Worm (Caenorhabditis elegans) whole organism, L1 larva: ENCODE data around the gene ZK1236.1.

Experiments
- aly-2 ChIP-seq: fragments of 150-350 bp; optimal IDR thresholded peaks from 2 replicates; lab custom pipeline; 2014; ENCODE audit warnings: missing biosample characterization, missing genetic modification characterization
- mep-1 ChIP-seq: fragments of 150-350 bp; optimal IDR thresholded peaks from 2 replicates; lab custom pipeline; 2014; ENCODE audit warnings: missing biosample characterization, missing genetic modification characterization
- nhr-237 ChIP-seq: fragments of 150-350 bp; optimal IDR thresholded peaks from 2 replicates; lab custom pipeline; 2014; ENCODE audit warnings: missing biosample characterization, missing genetic modification characterization
- unc-62 ChIP-seq: fragments of 150-350 bp; optimal IDR thresholded peaks from 2 replicates; lab custom pipeline; 2014; ENCODE audit warnings: missing biosample characterization, missing genetic modification reagents, missing genetic modification characterization
- zag-1 ChIP-seq: fragments of 150-350 bp; optimal IDR thresholded peaks from 2 replicates; lab custom pipeline; 2014; ENCODE audit warnings: missing biosample characterization, missing genetic modification characterization
- ztf-4 ChIP-seq: fragments of 150-350 bp; optimal IDR thresholded peaks from 2 replicates; lab custom pipeline; 2014; ENCODE audit warnings: missing biosample characterization, missing genetic modification characterization

- TF ChIP-seq mep-1 (tag; lab: Kevin White, UChicago): no peak
- TF ChIP-seq aly-2 (tag; lab: Kevin White, UChicago): no peak
- TF ChIP-seq ztf-4: no peak
- TF ChIP-seq unc-62: no peak
- TF ChIP-seq zag-1: no peak
- TF ChIP-seq nhr-237 (tag; lab: Kevin White, UChicago): no peak
Observed at ce11 chrIII:8457605-8458004, 28.5 kb downstream of the ZK1236.1 start.
